Fruit fly (Drosophila melanogaster): ENCODE measurements around the gene CG15465.

CG15465 gene

dm6 chrX:5095620-5096019, 10.1 kb downstream of the CG15465 start (continued):
- TF ChIP-seq caup (GFP tag; optimal IDR thresholded peaks at IDR 0.05; ENCODE audit: severe bottlenecking) (peak; percentile 26), CG1792 (GFP tag; optimal IDR thresholded peaks at IDR 0.05) (no peak), CG8924 (tag; optimal IDR thresholded peaks at IDR 0.05) (peak; percentile 26), Ets65A (GFP tag) (peak; percentile 22), CoRest (tag; optimal IDR thresholded peaks at IDR 0.05) (peak; percentile 51), sug (tag; optimal IDR thresholded peaks at IDR 0.05) (peak; percentile 6), CG6813 (GFP tag; optimal IDR thresholded peaks at IDR 0.05) (peak; percentile 17), CG2712 (tag; optimal IDR thresholded peaks at IDR 0.05) (peak; percentile 47), Rfx (GFP tag; IDR thresholded peaks at IDR 0.05) (peak; percentile 28), Ssrp (tag; optimal IDR thresholded peaks at IDR 0.05) (peak; percentile 9), CG11504 (tag; optimal IDR thresholded peaks at IDR 0.05) (peak; percentile 71), CG2199 (GFP tag; IDR thresholded peaks at IDR 0.05) (no peak), CG12071 (GFP tag; optimal IDR thresholded peaks at IDR 0.05) (peak; percentile 27), ranshi (GFP tag; IDR thresholded peaks at IDR 0.05) (0 out of 2 replicates have a peak, but pooled peaks have one; percentile 25), HHEX (GFP tag; optimal IDR thresholded peaks at IDR 0.05) (peak; percentile 21), CG12299 (tag; optimal IDR thresholded peaks at IDR 0.05) (peak; percentile 14), CG10366 (GFP tag; IDR thresholded peaks at IDR 0.05) (peak; percentile 19), row (GFP tag; IDR thresholded peaks at IDR 0.05) (peak; percentile 74), ken (GFP tag; IDR thresholded peaks at IDR 0.05) (peak; percentile 7; the same call in 1 of the 3 replicates), CG30403 (GFP tag; optimal IDR thresholded peaks at IDR 0.05) (peak; percentile 31), CG12769 (tag; optimal IDR thresholded peaks at IDR 0.05) (peak; percentile 71), dmrt11E (tag; optimal IDR thresholded peaks at IDR 0.05) (peak; percentile 25), CG18262 (tag; optimal IDR thresholded peaks at IDR 0.05) (peak; percentile 45), eve (GFP tag; optimal IDR thresholded peaks at IDR 0.05) (peak in 1 of 2 experiments; percentile 11), CG9817 (tag; optimal IDR thresholded peaks at IDR 0.05) (peak; percentile 14), CG18599 (GFP tag; optimal IDR thresholded peaks at IDR 0.05) (peak; percentile 80), lab (GFP tag; optimal IDR thresholded peaks at IDR 0.05) (peak; percentile 64), Fer1 (GFP tag; optimal IDR thresholded peaks at IDR 0.05) (peak; percentile 62), Hand (GFP tag; optimal IDR thresholded peaks at IDR 0.05) (peak; percentile 34), CG12391 (tag; optimal IDR thresholded peaks at IDR 0.05) (peak; percentile 50), CG1603 (tag; optimal IDR thresholded peaks at IDR 0.05) (peak; percentile 61), ATbp (GFP tag; optimal IDR thresholded peaks at IDR 0.05) (peak; percentile 18), CG18619 (GFP tag; optimal IDR thresholded peaks at IDR 0.05) (peak; percentile 25), CG17361 (GFP tag; IDR thresholded peaks at IDR 0.05) (0 out of 3 replicates have a peak, but pooled peaks have one; percentile 37), CG17829 (tag; optimal IDR thresholded peaks at IDR 0.05) (peak; percentile 35), CG34224 (GFP tag; IDR thresholded peaks at IDR 0.05; ENCODE audit: partially characterized antibody) (no peak), dmrt99B (tag; optimal IDR thresholded peaks at IDR 0.05) (peak; percentile 70), slbo (GFP tag; IDR thresholded peaks at IDR 0.05) (peak; percentile 46; the same call in 1 of the 2 replicates), C15 (GFP tag; IDR thresholded peaks at IDR 0.05) (no peak), unpg (GFP tag; optimal IDR thresholded peaks at IDR 0.05) (peak; percentile 57), H2.0 (GFP tag; IDR thresholded peaks at IDR 0.05) (no peak), CG2678 (tag; optimal IDR thresholded peaks at IDR 0.05) (peak; percentile 73), lbe (GFP tag; optimal IDR thresholded peaks at IDR 0.05) (no peak), gem (tag; optimal IDR thresholded peaks at IDR 0.05) (peak; percentile 66), PHDP (tag; optimal IDR thresholded peaks at IDR 0.05) (peak; percentile 36), Ptx1 (GFP tag; IDR thresholded peaks at IDR 0.05) (peak; percentile 51; the same call in 1 of the 2 replicates), CG10267 (tag; optimal IDR thresholded peaks at IDR 0.05) (peak; percentile 22), CG15011 (GFP tag; optimal IDR thresholded peaks at IDR 0.05) (peak; percentile 14), ab (GFP tag; optimal IDR thresholded peaks at IDR 0.05) (no peak)
